Worm (Caenorhabditis elegans) whole organism, L2 larva: ENCODE results near the gene C39E9.8.
A peak's percentile ranks its signal among the peaks of the same experiment; 100 is the strongest.

Experiments used
- F13H6.1 ChIP-seq: sonication (generic microtip); optimal IDR thresholded peaks from 2 replicates; lab custom pipeline; 2016; ENCODE audit warnings: missing genetic modification characterization, missing compliant biosample characterization
- R02D3.7 ChIP-seq: fragments of 150-350 bp; optimal IDR thresholded peaks from 2 replicates; lab custom pipeline; 2014; ENCODE audit warnings: missing biosample characterization, missing genetic modification characterization
- Y55F3AM.14 ChIP-seq: fragments of 200-800 bp; sonication (Bioruptor generic); optimal IDR thresholded peaks from 2 replicates; lab custom pipeline; 2018; ENCODE audit warnings: mild to moderate bottlenecking, missing genetic modification characterization, missing compliant biosample characterization
- alr-1 ChIP-seq: fragments of 150-350 bp; optimal IDR thresholded peaks from 2 replicates; lab custom pipeline; 2014; ENCODE audit warnings: missing biosample characterization, missing genetic modification characterization
- aly-2 ChIP-seq: fragments of 150-350 bp; optimal IDR thresholded peaks from 2 replicates; lab custom pipeline; 2014; ENCODE audit warnings: missing biosample characterization, missing genetic modification characterization
- ama-1 ChIP-seq: fragments of 150-350 bp; optimal IDR thresholded peaks from 2 replicates; lab custom pipeline; 2018; ENCODE audit warnings: inconsistent platforms
- blmp-1 ChIP-seq: sonication (generic microtip); optimal IDR thresholded peaks from 2 replicates; lab custom pipeline; 2017; ENCODE audit warnings: missing genetic modification characterization, mild to moderate bottlenecking, missing compliant biosample characterization, antibody characterized with exemption, moderate library complexity; ENCODE audit not compliant: insufficient read depth
- ceh-16 ChIP-seq: fragments of 150-350 bp; optimal IDR thresholded peaks from 2 replicates; lab custom pipeline; 2014; ENCODE audit warnings: missing biosample characterization, missing genetic modification characterization
- crh-2 ChIP-seq: sonication (generic microtip); optimal IDR thresholded peaks from 2 replicates; lab custom pipeline; 2017; ENCODE audit warnings: missing biosample characterization, missing genetic modification characterization
- dmd-4 ChIP-seq: sonication (generic microtip); optimal IDR thresholded peaks from 2 replicates; lab custom pipeline; 2017; ENCODE audit warnings: missing biosample characterization, missing genetic modification characterization
- egl-27 ChIP-seq: sonication (generic microtip); optimal IDR thresholded peaks from 3 replicates; lab custom pipeline; 2017; ENCODE audit warnings: missing biosample characterization, missing genetic modification reagents, missing genetic modification characterization
- elt-1 ChIP-seq: fragments of 150-350 bp; optimal IDR thresholded peaks from 2 replicates; lab custom pipeline; 2014; ENCODE audit warnings: missing biosample characterization, missing genetic modification characterization
- elt-3 ChIP-seq: sonication (generic microtip); optimal IDR thresholded peaks from 2 replicates; lab custom pipeline; 2017; ENCODE audit warnings: missing biosample characterization, missing genetic modification characterization
- fos-1 ChIP-seq: fragments of 150-350 bp; optimal IDR thresholded peaks from 2 replicates; lab custom pipeline; 2014; ENCODE audit warnings: missing biosample characterization, missing genetic modification characterization
- lin-13 ChIP-seq: fragments of 150-350 bp; optimal IDR thresholded peaks from 2 replicates; lab custom pipeline; 2014; ENCODE audit warnings: missing biosample characterization, missing genetic modification reagents, missing genetic modification characterization
- lin-39 ChIP-seq: fragments of 150-350 bp; optimal IDR thresholded peaks from 2 replicates; lab custom pipeline; 2014; ENCODE audit warnings: missing biosample characterization, missing genetic modification reagents, missing genetic modification characterization
- mbf-1 ChIP-seq: sonication (generic microtip); optimal IDR thresholded peaks from 2 replicates; lab custom pipeline; 2017; ENCODE audit warnings: missing biosample characterization, missing genetic modification characterization
- mdl-1 ChIP-seq, 2 experiments: fragments of 150-350 bp in 1 of 2; sonication (generic microtip) in 1 of 2; optimal IDR thresholded peaks; 2 replicates each; lab custom pipeline; 2017; ENCODE audit warnings: missing biosample characterization in 2 of 2, missing genetic modification characterization in 2 of 2
- nhr-10 ChIP-seq: sonication (generic microtip); optimal IDR thresholded peaks from 2 replicates; lab custom pipeline; 2017; ENCODE audit warnings: missing biosample characterization, missing genetic modification characterization
- nhr-11 ChIP-seq: fragments of 150-350 bp; optimal IDR thresholded peaks from 2 replicates; lab custom pipeline; 2014; ENCODE audit warnings: missing biosample characterization, missing genetic modification characterization
- nhr-12 ChIP-seq: fragments of 150-350 bp; optimal IDR thresholded peaks from 2 replicates; lab custom pipeline; 2014; ENCODE audit warnings: missing biosample characterization, missing genetic modification characterization
- nhr-129 ChIP-seq: fragments of 150-350 bp; optimal IDR thresholded peaks from 2 replicates; lab custom pipeline; 2014; ENCODE audit warnings: missing biosample characterization, missing genetic modification characterization
- nhr-21 ChIP-seq: fragments of 150-350 bp; optimal IDR thresholded peaks from 2 replicates; lab custom pipeline; 2014; ENCODE audit warnings: missing biosample characterization, missing genetic modification characterization
- nhr-23 ChIP-seq: fragments of 150-350 bp; optimal IDR thresholded peaks from 2 replicates; lab custom pipeline; 2014; ENCODE audit warnings: missing biosample characterization, missing genetic modification reagents, missing genetic modification characterization
- nhr-237 ChIP-seq: fragments of 150-350 bp; optimal IDR thresholded peaks from 2 replicates; lab custom pipeline; 2014; ENCODE audit warnings: missing biosample characterization, missing genetic modification characterization
- nhr-25 ChIP-seq: fragments of 150-350 bp; sonication (generic microtip); optimal IDR thresholded peaks from 3 replicates; lab custom pipeline; 2014; ENCODE audit warnings: missing biosample characterization, missing genetic modification characterization
- nhr-6 ChIP-seq: fragments of 150-350 bp; optimal IDR thresholded peaks from 2 replicates; lab custom pipeline; 2014; ENCODE audit warnings: missing biosample characterization, missing genetic modification characterization
- nhr-77 ChIP-seq: fragments of 150-350 bp; optimal IDR thresholded peaks from 2 replicates; lab custom pipeline; 2014; ENCODE audit warnings: missing biosample characterization, missing genetic modification characterization
- peb-1 ChIP-seq: fragments of 150-350 bp; optimal IDR thresholded peaks from 2 replicates; lab custom pipeline; 2014; ENCODE audit warnings: missing biosample characterization, missing genetic modification characterization
- skn-1 ChIP-seq: sonication (generic microtip); optimal IDR thresholded peaks from 2 replicates; lab custom pipeline; 2017; ENCODE audit warnings: missing biosample characterization, missing genetic modification characterization
- sma-3 ChIP-seq: sonication (generic microtip); optimal IDR thresholded peaks from 2 replicates; lab custom pipeline; 2016; ENCODE audit warnings: missing genetic modification reagents, missing genetic modification characterization, missing compliant biosample characterization
- sma-9 ChIP-seq, 2 experiments: fragments of 150-350 bp in 1 of 2; sonication (generic microtip) in 1 of 2; optimal IDR thresholded peaks; 2 replicates each; lab custom pipeline; 2014 to 2016; ENCODE audit warnings: missing genetic modification characterization in 2 of 2, mild to moderate bottlenecking in 1 of 2, missing biosample characterization in 1 of 2, missing compliant biosample characterization in 1 of 2, missing genetic modification reagents in 1 of 2, moderate library complexity in 1 of 2
- snpc-4 ChIP-seq: fragments of 150-350 bp; optimal IDR thresholded peaks from 2 replicates; lab custom pipeline; 2014; ENCODE audit warnings: missing biosample characterization, missing genetic modification characterization
- unc-39 ChIP-seq: fragments of 150-350 bp; optimal IDR thresholded peaks from 2 replicates; lab custom pipeline; 2014; ENCODE audit warnings: missing biosample characterization, missing genetic modification characterization
- unc-55 ChIP-seq: fragments of 150-350 bp; sonication (generic microtip); optimal IDR thresholded peaks from 3 replicates; lab custom pipeline; 2014; ENCODE audit warnings: missing biosample characterization, missing genetic modification reagents, missing genetic modification characterization
- ztf-1 ChIP-seq: fragments of 200-800 bp; sonication (Bioruptor generic); conservative IDR thresholded peaks from 2 replicates; pipeline ENCODE4 v1.3.6; 2022; ENCODE audit warnings: missing genetic modification characterization, missing compliant biosample characterization
- ztf-4 ChIP-seq: fragments of 150-350 bp; optimal IDR thresholded peaks from 2 replicates; lab custom pipeline; 2014; ENCODE audit warnings: missing biosample characterization, missing genetic modification characterization

C39E9.8 gene

ce11 chrIV:13104900-13105299 lies 25.7 kb downstream of the C39E9.8 start, which contains the start of gene rde-11:
Gene rde-11 (plus strand): TSS chrIV:13105200.
- no peak for TF ChIP-seq nhr-129 (tag; lab: Kevin White, UChicago)
- no peak for TF ChIP-seq nhr-237 (tag; lab: Kevin White, UChicago)
- no peak for TF ChIP-seq nhr-23 (tag; lab: Kevin White, UChicago)
- no peak for TF ChIP-seq R02D3.7 (tag; lab: Kevin White, UChicago)
- TF ChIP-seq crh-2 (tag; lab: Kevin White, UChicago) = no peak
- TF ChIP-seq ztf-1 (GFP tag; lab: Robert Waterston, UW) = no peak
- TF ChIP-seq alr-1 = no peak
- TF ChIP-seq ztf-4 = no peak
- no peak for TF ChIP-seq elt-3 (tag; lab: Kevin White, UChicago)
- no peak for TF ChIP-seq mbf-1
- TF ChIP-seq elt-1 (tag; lab: Kevin White, UChicago) = no peak
- TF ChIP-seq peb-1 (tag; lab: Kevin White, UChicago) = no peak

- TF ChIP-seq ama-1 = no peak
- TF ChIP-seq egl-27 (tag; lab: Kevin White, UChicago) = no peak
- TF ChIP-seq nhr-129 (tag; lab: Kevin White, UChicago) = no peak
- TF ChIP-seq sma-3 = no peak
- TF ChIP-seq mdl-1 (tag; optimal IDR thresholded peaks at IDR 0.05; lab: Kevin White, UChicago) = no peak
- TF ChIP-seq nhr-12 (tag; lab: Kevin White, UChicago) = no peak
- TF ChIP-seq nhr-10 (tag; lab: Kevin White, UChicago) = no peak
- no peak for TF ChIP-seq F13H6.1 (tag; lab: Kevin White, UChicago)
- TF ChIP-seq elt-3 (tag; lab: Kevin White, UChicago) = no peak
- TF ChIP-seq dmd-4 = no peak
- TF ChIP-seq nhr-23 (tag; lab: Kevin White, UChicago) = no peak
- TF ChIP-seq mbf-1 = no peak
- no peak for TF ChIP-seq nhr-25 (tag; lab: Kevin White, UChicago)
- TF ChIP-seq snpc-4 (tag; lab: Kevin White, UChicago) = no peak
- TF ChIP-seq unc-39 (tag; lab: Kevin White, UChicago) = no peak
- no peak for TF ChIP-seq lin-13
- no peak for TF ChIP-seq peb-1 (tag; lab: Kevin White, UChicago)
- TF ChIP-seq fos-1 (tag; lab: Kevin White, UChicago) = no peak
- TF ChIP-seq, all 48 proteins: peak for 0
These were observed 28.1 kb downstream of the C39E9.8 start, which contains the start of gene B0564.2 for ce11 chrIV:13107359-13107758. Gene B0564.2 (plus strand): TSS chrIV:13107659.

- TF ChIP-seq mdl-1 (tag; optimal IDR thresholded peaks at IDR 0.05; lab: Kevin White, UChicago) (no peak), peb-1 (tag; lab: Kevin White, UChicago) (no peak), sma-9 (GFP tag; optimal IDR thresholded peaks at IDR 0.05; lab: Kevin White, UChicago) (no peak), sma-9 (tag; optimal IDR thresholded peaks at IDR 0.05; lab: Kevin White, UChicago) (no peak), unc-55 (GFP tag; lab: Kevin White, UChicago) (no peak), Y55F3AM.14 (no peak), nhr-10 (tag; lab: Kevin White, UChicago) (no peak), egl-27 (tag; lab: Kevin White, UChicago) (no peak), crh-2 (tag; lab: Kevin White, UChicago) (no peak), snpc-4 (tag; lab: Kevin White, UChicago) (no peak), nhr-129 (tag; lab: Kevin White, UChicago) (no peak), elt-1 (tag; lab: Kevin White, UChicago) (no peak)
These were observed 29.2 kb downstream of the C39E9.8 start for ce11 chrIV:13108430-13108829.

- no peak for TF ChIP-seq nhr-12 (tag; lab: Kevin White, UChicago)
- TF ChIP-seq lin-13 = no peak
- TF ChIP-seq sma-3 = peak; percentile 56
- no peak for TF ChIP-seq egl-27 (tag; lab: Kevin White, UChicago)
- peak; percentile 26 for TF ChIP-seq crh-2 (tag; lab: Kevin White, UChicago)
- TF ChIP-seq nhr-6 = no peak
- TF ChIP-seq ztf-4 = no peak
- TF ChIP-seq ceh-16 (tag; lab: Kevin White, UChicago) = no peak
- TF ChIP-seq nhr-21 (tag; lab: Kevin White, UChicago) = peak; percentile 74
- TF ChIP-seq blmp-1 (tag; lab: Kevin White, UChicago) = peak; percentile 26
- peak; percentile 82 for TF ChIP-seq sma-9 (GFP tag; optimal IDR thresholded peaks at IDR 0.05; lab: Kevin White, UChicago)
- no peak for TF ChIP-seq sma-9 (tag; optimal IDR thresholded peaks at IDR 0.05; lab: Kevin White, UChicago)
- TF ChIP-seq snpc-4 (tag; lab: Kevin White, UChicago) = no peak
- TF ChIP-seq aly-2 (tag; lab: Kevin White, UChicago) = no peak
- TF ChIP-seq lin-39 (tag; lab: Kevin White, UChicago) = no peak
- no peak for TF ChIP-seq skn-1 (tag; lab: Kevin White, UChicago)
- TF ChIP-seq nhr-77 (tag; lab: Kevin White, UChicago) = no peak
- no peak for TF ChIP-seq nhr-11
- peak; percentile 5 for TF ChIP-seq nhr-129 (tag; lab: Kevin White, UChicago)
These were observed 30.5 kb downstream of the C39E9.8 start, which contains the start of gene best-1 for ce11 chrIV:13109751-13110150. Gene best-1 (minus strand): TSS chrIV:13109779.
